Worm (Caenorhabditis elegans) whole organism, L3 larva: Measurements from ENCODE around the gene asp-1.
A peak's percentile ranks its signal among the peaks of the same experiment; 100 is the strongest.

ENCODE experiments used
- ama-1 ChIP-seq: fragments of 150-350 bp; optimal IDR thresholded peaks from 2 replicates; lab custom pipeline; 2018
- ceh-82 ChIP-seq: fragments of 150-350 bp; optimal IDR thresholded peaks from 2 replicates; lab custom pipeline; 2014; ENCODE audit warnings: missing biosample characterization, missing genetic modification characterization
- elt-1 ChIP-seq: fragments of 150-350 bp; optimal IDR thresholded peaks from 2 replicates; lab custom pipeline; 2014; ENCODE audit warnings: missing biosample characterization, missing genetic modification characterization
- elt-2 ChIP-seq: sonication (generic microtip); optimal IDR thresholded peaks from 2 replicates; lab custom pipeline; 2016; ENCODE audit warnings: missing genetic modification reagents, mild to moderate bottlenecking, missing genetic modification characterization, missing compliant biosample characterization
- elt-3 ChIP-seq, 3 experiments: fragments of 150-350 bp in 1 of 3; sonication (generic microtip) in 2 of 3; optimal IDR thresholded peaks; 2 replicates in 2 of 3; 4 replicates in 1 of 3; lab custom pipeline; 2014 to 2017; ENCODE audit warnings: missing biosample characterization in 3 of 3, missing genetic modification characterization in 3 of 3
- eor-1 ChIP-seq, 2 experiments: fragments of 150-350 bp; optimal IDR thresholded peaks; 2 replicates each; lab custom pipeline; 2014 to 2018; ENCODE audit warnings: missing biosample characterization in 2 of 2, missing genetic modification characterization in 2 of 2
- jun-1 ChIP-seq: fragments of 150-350 bp; optimal IDR thresholded peaks from 2 replicates; lab custom pipeline; 2014; ENCODE audit warnings: missing biosample characterization, missing genetic modification reagents, missing genetic modification characterization
- nhr-11 ChIP-seq: fragments of 150-350 bp; optimal IDR thresholded peaks from 2 replicates; lab custom pipeline; 2014; ENCODE audit warnings: missing biosample characterization, missing genetic modification characterization
- nhr-12 ChIP-seq: fragments of 150-350 bp; optimal IDR thresholded peaks from 2 replicates; lab custom pipeline; 2014; ENCODE audit warnings: missing biosample characterization, missing genetic modification characterization
- nhr-25 ChIP-seq: sonication (generic microtip); optimal IDR thresholded peaks from 2 replicates; lab custom pipeline; 2017; ENCODE audit warnings: missing biosample characterization, missing genetic modification characterization
- snpc-4 ChIP-seq: fragments of 150-350 bp; optimal IDR thresholded peaks from 2 replicates; lab custom pipeline; 2014; ENCODE audit warnings: missing biosample characterization, missing genetic modification characterization
- unc-62 ChIP-seq: fragments of 150-350 bp; sonication (generic microtip); optimal IDR thresholded peaks from 4 replicates; lab custom pipeline; 2014; ENCODE audit warnings: missing biosample characterization, missing genetic modification reagents, missing genetic modification characterization
- ztf-4 ChIP-seq: fragments of 150-350 bp; optimal IDR thresholded peaks from 2 replicates; lab custom pipeline; 2014; ENCODE audit warnings: missing biosample characterization, missing genetic modification characterization

DNA sequence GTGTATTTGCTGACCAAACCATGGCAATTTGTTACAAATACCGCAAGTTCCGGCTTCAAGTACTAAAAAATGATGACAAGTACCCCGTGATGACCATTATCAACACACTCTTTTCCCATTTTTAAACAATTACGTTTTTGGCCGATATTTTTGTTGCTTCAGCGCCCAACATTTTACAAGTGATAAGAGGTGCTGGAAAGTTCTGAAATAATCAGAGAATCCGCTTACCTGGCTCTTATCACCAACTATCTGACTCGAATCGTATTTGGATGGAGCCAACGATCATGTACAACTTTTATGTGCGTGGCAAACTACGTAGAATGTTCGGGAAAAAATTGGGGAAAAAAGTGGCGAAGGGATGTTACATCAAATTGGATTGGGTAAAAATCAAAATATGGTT, 2.7 kb upstream of the asp-1 start:
- TF ChIP-seq ztf-4 (tag; lab: Kevin White, UChicago) = no peak
- TF ChIP-seq elt-2 = peak; percentile 98
- no peak for TF ChIP-seq nhr-25 (tag; lab: Kevin White, UChicago)
- no peak for TF ChIP-seq eor-1 (tag; optimal IDR thresholded peaks at IDR 0.05; lab: Kevin White, UChicago)
- TF ChIP-seq ceh-82 (tag; lab: Kevin White, UChicago) = no peak
- TF ChIP-seq elt-3 (tag; optimal IDR thresholded peaks at IDR 0.05; lab: Kevin White, UChicago) = no peak
- TF ChIP-seq ama-1 (lab: Kevin White, UChicago) = no peak
- no peak for TF ChIP-seq unc-62
- TF ChIP-seq elt-1 = no peak
- TF ChIP-seq snpc-4 = no peak
- peak; percentile 68 for TF ChIP-seq jun-1
- no peak for TF ChIP-seq nhr-12
- no peak for TF ChIP-seq nhr-11 (tag; lab: Kevin White, UChicago)
